Worm (Caenorhabditis elegans) whole organism, L4/young adult: ENCODE measurements around the gene R74.8.

ENCODE experiments used
- dao-5 ChIP-seq: sonication (generic microtip); optimal IDR thresholded peaks from 2 replicates; lab custom pipeline; 2016; ENCODE audit warnings: missing genotype, missing genetic modification characterization, moderate library complexity, missing compliant biosample characterization
- him-1 ChIP-seq: sonication (generic microtip); optimal IDR thresholded peaks from 2 replicates; lab custom pipeline; 2016; ENCODE audit warnings: missing genotype, missing genetic modification reagents, missing genetic modification characterization, missing compliant biosample characterization

ce11 chrIII:4191091-4191638 lies 14.9 kb upstream of the R74.8 start, which contains the start of gene dnj-16:
- TF ChIP-seq him-1 (tag; lab: Kevin White, UChicago) (no peak), dao-5 (tag; lab: Kevin White, UChicago) (no peak)
